Fruit fly (Drosophila melanogaster): ENCODE measurements around the gene mtrm.

The mtrm gene

DNA sequence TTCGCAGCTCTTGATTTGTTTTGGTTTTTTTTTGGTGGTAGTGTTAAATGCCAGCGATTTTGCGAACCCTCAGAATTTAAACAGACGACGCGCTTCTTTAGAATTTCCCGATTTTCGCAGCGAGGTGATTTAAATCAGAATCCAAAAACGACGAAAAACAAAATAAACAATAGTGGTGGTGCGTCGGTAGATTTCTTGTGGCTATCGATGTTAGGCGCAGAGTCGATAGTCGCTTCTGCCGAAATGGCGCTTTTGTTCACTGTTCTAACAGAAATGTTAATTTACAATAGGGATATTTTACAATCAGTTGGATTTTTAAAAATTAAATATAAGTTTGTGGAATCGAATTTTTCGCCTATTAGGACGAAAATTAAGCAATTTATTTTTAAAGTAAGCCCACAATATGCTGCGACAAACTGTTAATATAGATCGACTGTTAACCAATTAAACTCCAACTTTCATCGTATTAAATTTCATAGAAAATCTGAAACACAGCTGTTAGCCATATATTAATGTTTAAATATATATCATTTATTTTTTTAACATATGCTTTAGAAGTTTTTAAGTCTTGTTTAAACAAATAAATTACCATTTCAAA lies 36.5 kb downstream of the mtrm start, which contains the start of gene CG6983 (continued):
- TF ChIP-seq Hr39 (optimal IDR thresholded peaks at IDR 0.05) (no peak), crol (GFP tag; IDR thresholded peaks at IDR 0.05) (no peak), Mad (GFP tag; optimal IDR thresholded peaks at IDR 0.05) (no peak), CG10462 (GFP tag; optimal IDR thresholded peaks at IDR 0.05) (no peak), inv (GFP tag; IDR thresholded peaks at IDR 0.05; ENCODE audit: partially characterized antibody) (peak; percentile 76), CG9215 (GFP tag; IDR thresholded peaks at IDR 0.05) (no peak), Spps (tag; optimal IDR thresholded peaks at IDR 0.05) (no peak), CG4424 (GFP tag; optimal IDR thresholded peaks at IDR 0.05) (no peak), z (GFP tag; IDR thresholded peaks at IDR 0.05) (no peak), ewg (GFP tag; optimal IDR thresholded peaks at IDR 0.05) (peak; percentile 8), CG6791 (GFP tag; IDR thresholded peaks at IDR 0.05; ENCODE audit: partially characterized antibody) (peak; percentile 88), Chrac-16 (GFP tag; optimal IDR thresholded peaks at IDR 0.05) (no peak), vnd (GFP tag; IDR thresholded peaks at IDR 0.05; ENCODE audit: partially characterized antibody) (peak; percentile 69; the same call in 2 of the 3 replicates), HLHmδ (GFP tag; optimal IDR thresholded peaks at IDR 0.05) (no peak), usp (GFP tag; optimal IDR thresholded peaks at IDR 0.05) (no peak), Ets97D (GFP tag; optimal IDR thresholded peaks at IDR 0.05) (no peak), CG11723 (GFP tag; optimal IDR thresholded peaks at IDR 0.05) (no peak), Atf6 (GFP tag; IDR thresholded peaks at IDR 0.05) (no peak), Bgb (GFP tag; IDR thresholded peaks at IDR 0.05; ENCODE audit: partially characterized antibody) (peak; percentile 83), CG10431 (GFP tag; optimal IDR thresholded peaks at IDR 0.05) (no peak), mirr (GFP tag; optimal IDR thresholded peaks at IDR 0.05) (no peak), gcm (GFP tag; optimal IDR thresholded peaks at IDR 0.05) (no peak), CG11398 (GFP tag; optimal IDR thresholded peaks at IDR 0.05) (no peak), en (GFP tag; optimal IDR thresholded peaks at IDR 0.05) (no peak), Mes4 (GFP tag; optimal IDR thresholded peaks at IDR 0.05) (no peak), CG18262 (tag; optimal IDR thresholded peaks at IDR 0.05) (no peak), Dek (tag; optimal IDR thresholded peaks at IDR 0.05) (no peak), croc (GFP tag; conservative IDR thresholded peaks at IDR 0.05) (no peak), Dip3 (GFP tag; optimal IDR thresholded peaks at IDR 0.05) (no peak), CG13775 (GFP tag; optimal IDR thresholded peaks at IDR 0.05) (no peak), abd-A (tag; optimal IDR thresholded peaks at IDR 0.05) (no peak), zfh1 (GFP tag; IDR thresholded peaks at IDR 0.05) (0 out of 3 replicates have a peak, but pooled peaks have one; percentile 11), CG8478 (optimal IDR thresholded peaks at IDR 0.05) (no peak), mld (GFP tag; IDR thresholded peaks at IDR 0.05; ENCODE audit: partially characterized antibody) (0 out of 3 replicates have a peak, but pooled peaks have one; percentile 47), unc-4 (GFP tag; IDR thresholded peaks at IDR 0.05; ENCODE audit: partially characterized antibody) (peak; percentile 87), CG8924 (tag; optimal IDR thresholded peaks at IDR 0.05) (peak; percentile 1), az2 (GFP tag; optimal IDR thresholded peaks at IDR 0.05) (no peak), unpg (GFP tag; optimal IDR thresholded peaks at IDR 0.05) (no peak), HLH4C (GFP tag; IDR thresholded peaks at IDR 0.05; ENCODE audit: partially characterized antibody) (peak; percentile 76), CG12659 (GFP tag; optimal IDR thresholded peaks at IDR 0.05) (no peak), hkb (optimal IDR thresholded peaks at IDR 0.05) (no peak), hkb (GFP tag; IDR thresholded peaks at IDR 0.05) (no peak), Rx (GFP tag; IDR thresholded peaks at IDR 0.05) (no peak), Meics (GFP tag; optimal IDR thresholded peaks at IDR 0.05) (no peak), CG14014 (GFP tag; IDR thresholded peaks at IDR 0.05) (no peak), GATAe (GFP tag; conservative IDR thresholded peaks at IDR 0.05) (no peak), klu (GFP tag; IDR thresholded peaks at IDR 0.05) (no peak), Neu2 (GFP tag; optimal IDR thresholded peaks at IDR 0.05; ENCODE audit: borderline replicate concordance) (no peak), Drgx (GFP tag; IDR thresholded peaks at IDR 0.05) (no peak), CG7745 (tag; optimal IDR thresholded peaks at IDR 0.05) (no peak), sna (GFP tag; IDR thresholded peaks at IDR 0.05; ENCODE audit: partially characterized antibody) (peak; percentile 75)
